Worm (Caenorhabditis elegans) whole organism, young adult: Measurements from ENCODE around the gene C43H6.4.

Experiments used
- B0035.1 ChIP-seq: sonication (generic microtip); optimal IDR thresholded peaks from 2 replicates; lab custom pipeline; 2016; ENCODE audit warnings: missing genetic modification characterization, mild to moderate bottlenecking, missing compliant biosample characterization, missing genotype, missing genetic modification reagents
- B0261.1 ChIP-seq: sonication (generic microtip); optimal IDR thresholded peaks from 2 replicates; lab custom pipeline; 2016; ENCODE audit warnings: mild to moderate bottlenecking, missing genetic modification characterization, moderate library complexity, missing compliant biosample characterization
- C17E4.6 ChIP-seq: fragments of 200-800 bp; sonication (Bioruptor generic); IDR thresholded peaks from 2 replicates; pipeline ENCODE4 v1.3.6; 2022; ENCODE audit warnings: missing genetic modification reagents, missing genetic modification characterization, missing compliant biosample characterization
- F23B12.7 ChIP-seq: sonication (generic microtip); optimal IDR thresholded peaks from 2 replicates; lab custom pipeline; 2017; ENCODE audit warnings: missing genetic modification characterization, mild to moderate bottlenecking, missing compliant biosample characterization, antibody characterized with exemption, moderate library complexity; ENCODE audit not compliant: insufficient read depth
- Y53G8AR.9 ChIP-seq: fragments of 200-800 bp; sonication (Bioruptor generic); conservative IDR thresholded peaks from 2 replicates; pipeline ENCODE4 v1.3.6; 2022; ENCODE audit warnings: missing genetic modification reagents, missing genetic modification characterization, missing compliant biosample characterization
- ZK185.1 ChIP-seq: sonication (generic microtip); optimal IDR thresholded peaks from 2 replicates; lab custom pipeline; 2016; ENCODE audit warnings: mild to moderate bottlenecking, missing genetic modification characterization, missing compliant biosample characterization; ENCODE audit not compliant: poor library complexity, severe bottlenecking
- aptf-3 ChIP-seq: fragments of 200-800 bp; sonication (Bioruptor generic); IDR thresholded peaks from 2 replicates; pipeline ENCODE4 v1.3.6; 2022; ENCODE audit warnings: missing genetic modification characterization, missing compliant biosample characterization
- attf-5 ChIP-seq: fragments of 200-800 bp; sonication (Bioruptor generic); optimal IDR thresholded peaks from 2 replicates; lab custom pipeline; 2018; ENCODE audit warnings: mild to moderate bottlenecking, missing genetic modification characterization, missing compliant biosample characterization
- cebp-1 ChIP-seq, 2 experiments: fragments of 200-800 bp in 1 of 2; sonication (Bioruptor generic) in 1 of 2; sonication (generic microtip) in 1 of 2; IDR thresholded peaks in 1 of 2; optimal IDR thresholded peaks in 1 of 2; 2 replicates each; pipeline versions ENCODE4 v1.3.6 to Lab custom; 2017 to 2022; ENCODE audit warnings: missing compliant biosample characterization in 2 of 2, missing genetic modification characterization in 2 of 2, mild to moderate bottlenecking in 1 of 2, missing genetic modification reagents in 1 of 2, moderate library complexity in 1 of 2
- ceh-100 ChIP-seq: fragments of 200-800 bp; sonication (Bioruptor generic); IDR thresholded peaks from 2 replicates; pipeline ENCODE4 v1.3.6; 2022; ENCODE audit warnings: missing genetic modification reagents, missing genetic modification characterization, missing compliant biosample characterization
- ceh-27 ChIP-seq: fragments of 200-800 bp; sonication (Bioruptor generic); optimal IDR thresholded peaks from 2 replicates; lab custom pipeline; 2018; ENCODE audit warnings: mild to moderate bottlenecking, missing genetic modification characterization, moderate library complexity, missing compliant biosample characterization
- ceh-91 ChIP-seq: fragments of 200-800 bp; sonication (Bioruptor generic); IDR thresholded peaks from 2 replicates; pipeline ENCODE4 v1.3.6; 2022; ENCODE audit warnings: missing genetic modification reagents, missing genetic modification characterization, missing compliant biosample characterization
- chd-7 ChIP-seq: sonication (generic microtip); optimal IDR thresholded peaks from 2 replicates; lab custom pipeline; 2016; ENCODE audit warnings: mild to moderate bottlenecking, missing genetic modification characterization, moderate library complexity, missing compliant biosample characterization
- die-1 ChIP-seq: sonication (generic microtip); optimal IDR thresholded peaks from 2 replicates; lab custom pipeline; 2016; ENCODE audit warnings: missing genotype, mild to moderate bottlenecking, missing genetic modification characterization, missing compliant biosample characterization
- efl-1 ChIP-seq: fragments of 150-350 bp; optimal IDR thresholded peaks from 2 replicates; lab custom pipeline; 2014; ENCODE audit warnings: missing biosample characterization, missing genetic modification reagents, missing genetic modification characterization
- egrh-3 ChIP-seq: fragments of 200-800 bp; sonication (Bioruptor generic); IDR thresholded peaks from 2 replicates; pipeline ENCODE4 v1.3.6; 2022; ENCODE audit warnings: missing genetic modification reagents, missing genetic modification characterization, missing compliant biosample characterization
- ekl-4 ChIP-seq: fragments of 200-800 bp; sonication (Bioruptor generic); IDR thresholded peaks from 2 replicates; pipeline ENCODE4 v1.3.6; 2022; ENCODE audit warnings: missing genetic modification reagents, missing genetic modification characterization, missing compliant biosample characterization
- fkh-3 ChIP-seq: sonication (generic microtip); optimal IDR thresholded peaks from 2 replicates; lab custom pipeline; 2016; ENCODE audit warnings: mild to moderate bottlenecking, missing genetic modification characterization, missing compliant biosample characterization
- hlh-12 ChIP-seq: sonication (generic microtip); optimal IDR thresholded peaks from 2 replicates; lab custom pipeline; 2016; ENCODE audit warnings: missing genetic modification characterization, missing compliant biosample characterization
- hmg-20 ChIP-seq: fragments of 200-800 bp; sonication (Bioruptor generic); IDR thresholded peaks from 2 replicates; pipeline ENCODE4 v1.3.6; 2022; ENCODE audit warnings: missing genetic modification reagents, missing genetic modification characterization, missing compliant biosample characterization
- let-526 ChIP-seq: fragments of 200-800 bp; sonication (Bioruptor generic); IDR thresholded peaks from 2 replicates; pipeline ENCODE4 v1.3.6; 2022; ENCODE audit warnings: missing genetic modification reagents, missing genetic modification characterization, missing compliant biosample characterization
- lin-26 ChIP-seq: fragments of 200-800 bp; sonication (Bioruptor generic); IDR thresholded peaks from 2 replicates; pipeline ENCODE4 v1.3.6; 2022; ENCODE audit warnings: missing genetic modification reagents, missing genetic modification characterization, missing compliant biosample characterization
- lin-40 ChIP-seq: sonication (generic microtip); optimal IDR thresholded peaks from 2 replicates; lab custom pipeline; 2016; ENCODE audit warnings: missing genetic modification characterization, mild to moderate bottlenecking, missing compliant biosample characterization, missing genotype, missing genetic modification reagents
- lir-1 ChIP-seq: fragments of 200-800 bp; sonication (Bioruptor generic); conservative IDR thresholded peaks from 2 replicates; pipeline ENCODE4 v1.3.6; 2022; ENCODE audit warnings: missing genetic modification reagents, missing genetic modification characterization, missing compliant biosample characterization
- lsl-1 ChIP-seq: fragments of 200-800 bp; sonication (Bioruptor generic); optimal IDR thresholded peaks from 2 replicates; lab custom pipeline; 2018; ENCODE audit warnings: mild to moderate bottlenecking, missing genetic modification characterization, moderate library complexity, missing compliant biosample characterization
- madf-10 ChIP-seq: sonication (generic microtip); optimal IDR thresholded peaks from 2 replicates; lab custom pipeline; 2016; ENCODE audit warnings: mild to moderate bottlenecking, missing genetic modification characterization, missing compliant biosample characterization
- madf-8 ChIP-seq: fragments of 200-800 bp; sonication (Bioruptor generic); conservative IDR thresholded peaks from 2 replicates; pipeline ENCODE4 v1.3.6; 2022; ENCODE audit warnings: missing genetic modification reagents, missing genetic modification characterization, missing compliant biosample characterization
- mel-28 ChIP-seq: sonication (generic microtip); optimal IDR thresholded peaks from 2 replicates; lab custom pipeline; 2016; ENCODE audit warnings: borderline replicate concordance, mild to moderate bottlenecking, missing genetic modification characterization, missing compliant biosample characterization
- nfya-2 ChIP-seq: fragments of 200-800 bp; sonication (Bioruptor generic); IDR thresholded peaks from 2 replicates; pipeline ENCODE4 v1.3.6; 2022; ENCODE audit warnings: missing genetic modification reagents, missing genetic modification characterization, missing compliant biosample characterization
- nhr-80 ChIP-seq: sonication (generic microtip); optimal IDR thresholded peaks from 2 replicates; lab custom pipeline; 2016; ENCODE audit warnings: missing genetic modification characterization, missing compliant biosample characterization
- nhr-90 ChIP-seq: sonication (generic microtip); optimal IDR thresholded peaks from 2 replicates; lab custom pipeline; 2016; ENCODE audit warnings: missing genotype, mild to moderate bottlenecking, missing genetic modification characterization, missing compliant biosample characterization
- rpc-1 ChIP-seq, 2 experiments: fragments of 150-350 bp in 1 of 2; sonication (generic microtip) in 1 of 2; optimal IDR thresholded peaks; 2 replicates each; lab custom pipeline; 2014 to 2018; ENCODE audit warnings: missing biosample characterization in 1 of 2, missing genetic modification characterization in 1 of 2, missing genetic modification reagents in 1 of 2, missing genotype in 1 of 2
- sea-2 ChIP-seq: fragments of 200-800 bp; sonication (Bioruptor generic); IDR thresholded peaks from 2 replicates; pipeline ENCODE4 v1.3.6; 2022; ENCODE audit warnings: missing genetic modification characterization, missing compliant biosample characterization
- snpc-3.4 ChIP-seq: sonication (generic microtip); optimal IDR thresholded peaks from 2 replicates; lab custom pipeline; 2017; ENCODE audit warnings: missing genetic modification characterization, mild to moderate bottlenecking, missing compliant biosample characterization, antibody characterized with exemption, moderate library complexity, missing genotype, missing genetic modification reagents
- tbx-9 ChIP-seq: sonication (generic microtip); optimal IDR thresholded peaks from 2 replicates; lab custom pipeline; 2016; ENCODE audit warnings: borderline replicate concordance, missing genetic modification characterization, inconsistent platforms, missing compliant biosample characterization
- tlf-1 ChIP-seq: fragments of 200-800 bp; sonication (Bioruptor generic); optimal IDR thresholded peaks from 2 replicates; lab custom pipeline; 2018; ENCODE audit warnings: mild to moderate bottlenecking, missing genetic modification characterization, missing compliant biosample characterization
- xnd-1 ChIP-seq: sonication (generic microtip); optimal IDR thresholded peaks from 2 replicates; lab custom pipeline; 2016; ENCODE audit warnings: missing genotype, missing genetic modification reagents, missing genetic modification characterization, missing compliant biosample characterization
- zfh-2 ChIP-seq: fragments of 200-800 bp; sonication (Bioruptor generic); conservative IDR thresholded peaks from 2 replicates; pipeline ENCODE4 v1.3.6; 2022; ENCODE audit warnings: missing genetic modification reagents, missing genetic modification characterization, missing compliant biosample characterization
- ztf-22 ChIP-seq: fragments of 200-800 bp; sonication (Bioruptor generic); optimal IDR thresholded peaks from 2 replicates; lab custom pipeline; 2018; ENCODE audit warnings: mild to moderate bottlenecking, missing genetic modification characterization, moderate library complexity, missing compliant biosample characterization
- ztf-26 ChIP-seq: sonication (generic microtip); optimal IDR thresholded peaks from 2 replicates; lab custom pipeline; 2017; ENCODE audit warnings: missing genetic modification characterization, missing compliant biosample characterization
- ztf-6 ChIP-seq: fragments of 200-800 bp; sonication (Bioruptor generic); IDR thresholded peaks from 2 replicates; pipeline ENCODE4 v1.3.6; 2022; ENCODE audit warnings: missing genetic modification reagents, missing genetic modification characterization, missing compliant biosample characterization

C43H6.4 gene

ce11 chrX:2426932-2427331 is 23.1 kb downstream of the C43H6.4 start:
- TF ChIP-seq hmg-20 (GFP tag; lab: Robert Waterston, UW) = no peak
- no peak for TF ChIP-seq lsl-1 (GFP tag; lab: Kevin White, UChicago)

- TF ChIP-seq C17E4.6 (GFP tag; lab: Robert Waterston, UW) (no peak), Y53G8AR.9 (GFP tag; lab: Robert Waterston, UW) (no peak), sea-2 (GFP tag; lab: Robert Waterston, UW) (no peak), die-1 (tag; lab: Kevin White, UChicago) (no peak), ceh-100 (GFP tag; lab: Robert Waterston, UW) (no peak), nhr-90 (tag; lab: Kevin White, UChicago) (no peak), B0035.1 (tag; lab: Kevin White, UChicago) (no peak), tlf-1 (no peak), snpc-3.4 (tag; lab: Kevin White, UChicago) (no peak)
- TF ChIP-seq, all 124 proteins: peak for 0
These were observed 23.6 kb downstream of the C43H6.4 start, which contains the start of gene gcy-31 for ce11 chrX:2427404-2427803. Gene gcy-31, minus strand, starts transcription at chrX:2427504.

ce11 chrX:2430317-2430716 is 26.5 kb downstream of the C43H6.4 start:
- no peak for TF ChIP-seq aptf-3
- no peak for TF ChIP-seq hmg-20 (GFP tag; lab: Robert Waterston, UW)
- TF ChIP-seq lin-40 (tag; lab: Kevin White, UChicago) = no peak
- TF ChIP-seq madf-8 (GFP tag; lab: Robert Waterston, UW) = no peak
- TF ChIP-seq egrh-3 (GFP tag; lab: Robert Waterston, UW) = no peak

ce11 chrX:2432459-2432858 is 28.6 kb downstream of the C43H6.4 start:
- no peak for TF ChIP-seq xnd-1 (tag; lab: Kevin White, UChicago)
- no peak for TF ChIP-seq mel-28 (tag; lab: Kevin White, UChicago)
- 0 out of 2 replicates have a peak, but pooled peaks have one; percentile 29 for TF ChIP-seq cebp-1 (GFP tag; IDR thresholded peaks at IDR 0.05; lab: Robert Waterston, UW)
- no peak for TF ChIP-seq cebp-1 (tag; optimal IDR thresholded peaks at IDR 0.05; lab: Kevin White, UChicago)
- no peak for TF ChIP-seq lir-1 (GFP tag; lab: Robert Waterston, UW)
- 0 out of 2 replicates have a peak, but pooled peaks have one; percentile 26 for TF ChIP-seq ekl-4 (GFP tag; lab: Robert Waterston, UW)
- no peak for TF ChIP-seq ztf-6
- TF ChIP-seq fkh-3 (tag; lab: Kevin White, UChicago) = no peak
- no peak for TF ChIP-seq hlh-12 (tag; lab: Kevin White, UChicago)
- TF ChIP-seq attf-5 = peak; percentile 47
- TF ChIP-seq Y53G8AR.9 (GFP tag; lab: Robert Waterston, UW) = 0 out of 2 replicates have a peak, but pooled peaks have one; percentile 26
- peak; percentile 57 for TF ChIP-seq ceh-27 (GFP tag; lab: Kevin White, UChicago)
- no peak for TF ChIP-seq ceh-100 (GFP tag; lab: Robert Waterston, UW)
- TF ChIP-seq lin-40 (tag; lab: Kevin White, UChicago) = peak; percentile 44
- 0 out of 2 replicates have a peak, but pooled peaks have one; percentile 14 for TF ChIP-seq lin-26
- no peak for TF ChIP-seq ceh-91 (GFP tag; lab: Robert Waterston, UW)
- peak; percentile 3 for TF ChIP-seq chd-7
- peak; percentile 6 for TF ChIP-seq ZK185.1 (tag; lab: Kevin White, UChicago)
- TF ChIP-seq tbx-9 (tag; lab: Kevin White, UChicago) = no peak
- peak; percentile 10 for TF ChIP-seq madf-10 (tag; lab: Kevin White, UChicago)
- peak; percentile 13 for TF ChIP-seq nhr-90 (tag; lab: Kevin White, UChicago)
- TF ChIP-seq C17E4.6 (GFP tag; lab: Robert Waterston, UW) = no peak
- TF ChIP-seq zfh-2 (GFP tag; lab: Robert Waterston, UW) = peak; percentile 98
- TF ChIP-seq nhr-80 = peak; percentile 91
- no peak for TF ChIP-seq ztf-22 (GFP tag; lab: Kevin White, UChicago)
- peak; percentile 3 for TF ChIP-seq F23B12.7 (tag; lab: Kevin White, UChicago)
- no peak for TF ChIP-seq efl-1
- no peak for TF ChIP-seq nfya-2 (GFP tag; lab: Robert Waterston, UW)
- TF ChIP-seq B0261.1 (tag; lab: Kevin White, UChicago) = no peak
- TF ChIP-seq let-526 (GFP tag; lab: Robert Waterston, UW) = no peak
- peak; percentile 20 for TF ChIP-seq ztf-26 (tag; lab: Kevin White, UChicago)
- no peak for TF ChIP-seq rpc-1 (optimal IDR thresholded peaks at IDR 0.05; lab: Kevin White, UChicago)
- TF ChIP-seq rpc-1 (tag; optimal IDR thresholded peaks at IDR 0.05; lab: Kevin White, UChicago) = no peak
